Worm (Caenorhabditis elegans) whole organism, L4 larva: Measurements from ENCODE around the gene F12F6.7.

Experiments used
- ceh-44 ChIP-seq: fragments of 200-800 bp; sonication (Bioruptor generic); IDR thresholded peaks from 2 replicates; pipeline ENCODE4 v1.3.6; 2022; ENCODE audit warnings: missing genetic modification reagents, missing genetic modification characterization, missing compliant biosample characterization
- ceh-62 ChIP-seq: sonication (generic microtip); optimal IDR thresholded peaks from 2 replicates; lab custom pipeline; 2017; ENCODE audit warnings: missing biosample characterization, missing genetic modification characterization
- egl-27 ChIP-seq: sonication (generic microtip); optimal IDR thresholded peaks from 3 replicates; lab custom pipeline; 2017; ENCODE audit warnings: missing biosample characterization, missing genetic modification reagents, missing genetic modification characterization
- fos-1 ChIP-seq: fragments of 150-350 bp; optimal IDR thresholded peaks from 2 replicates; lab custom pipeline; 2014; ENCODE audit warnings: missing biosample characterization, missing genetic modification characterization
- mxl-2 ChIP-seq: fragments of 200-800 bp; sonication (Bioruptor generic); conservative IDR thresholded peaks from 2 replicates; pipeline ENCODE4 v1.3.6; 2022; ENCODE audit warnings: missing genetic modification reagents, missing genetic modification characterization, missing compliant biosample characterization
- nhr-28 ChIP-seq: fragments of 150-350 bp; optimal IDR thresholded peaks from 2 replicates; lab custom pipeline; 2014; ENCODE audit warnings: missing biosample characterization, missing genetic modification characterization
- pha-4 ChIP-seq, 2 experiments: fragments of 150-350 bp in 1 of 2; fragments of 200-800 bp in 1 of 2; sonication (Bioruptor generic) in 1 of 2; IDR thresholded peaks in 1 of 2; optimal IDR thresholded peaks in 1 of 2; 2 replicates each; pipeline versions ENCODE4 v1.3.6 to Lab custom; 2014 to 2022; ENCODE audit warnings: missing genetic modification characterization in 2 of 2, missing genetic modification reagents in 2 of 2, missing biosample characterization in 1 of 2, missing compliant biosample characterization in 1 of 2
- skn-1 ChIP-seq: fragments of 150-350 bp; optimal IDR thresholded peaks from 2 replicates; lab custom pipeline; 2014; ENCODE audit warnings: missing biosample characterization, missing genetic modification characterization
- unc-62 ChIP-seq, 3 experiments: fragments of 150-350 bp in 1 of 3; sonication (generic microtip); optimal IDR thresholded peaks in 2 of 3; peaks in 1 of 3; 1 replicate in 1 of 3; 2 replicates in 2 of 3; lab custom pipeline; 2014 to 2017; ENCODE audit warnings: missing biosample characterization in 3 of 3, missing genetic modification characterization in 3 of 3, missing genetic modification reagents in 3 of 3, missing genotype in 1 of 3
- vab-7 ChIP-seq: fragments of 200-800 bp; sonication (Bioruptor generic); IDR thresholded peaks from 2 replicates; pipeline ENCODE4 v1.3.6; 2022; ENCODE audit warnings: missing genetic modification reagents, missing genetic modification characterization, missing compliant biosample characterization

DNA sequence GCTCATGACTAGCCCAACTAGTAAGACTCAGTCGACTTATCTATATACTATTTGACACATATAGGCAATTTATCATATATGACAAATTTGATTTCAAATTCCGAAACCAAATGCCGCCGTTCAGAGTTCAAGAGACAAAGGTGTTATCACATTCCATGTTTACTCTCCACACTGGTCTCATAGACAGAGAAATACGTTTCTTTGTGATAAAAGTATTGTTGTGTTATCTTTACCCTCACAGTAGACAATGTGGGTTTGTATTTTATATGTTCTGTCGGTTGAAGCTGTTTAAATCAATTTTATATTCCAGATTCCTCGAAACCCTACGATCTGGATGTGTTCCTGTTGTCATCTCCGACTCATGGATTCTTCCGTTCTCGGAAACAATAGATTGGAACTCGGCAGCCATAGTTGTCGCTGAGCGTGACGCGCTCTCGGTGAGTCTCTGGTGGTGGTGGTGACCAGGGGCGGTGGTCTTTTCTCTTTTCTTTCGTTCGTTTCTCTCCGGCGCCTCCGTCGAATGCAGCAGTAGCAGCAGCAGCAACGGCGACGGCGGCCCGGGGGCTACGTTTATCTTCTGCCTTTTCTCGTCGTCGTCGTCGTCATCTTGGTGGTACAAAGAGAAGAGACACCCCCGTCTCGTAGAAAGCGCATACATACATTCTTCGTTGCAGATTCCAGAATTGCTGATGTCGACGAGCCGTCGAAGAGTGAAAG, 21.0 kb upstream of the F12F6.7 start:
- no peak for TF ChIP-seq mxl-2 (GFP tag; lab: Robert Waterston, UW)
- no peak for TF ChIP-seq unc-62 (GFP tag; optimal IDR thresholded peaks at IDR 0.05 in 1 of 2; lab: Kevin White, UChicago)
- no peak for TF ChIP-seq unc-62 (tag; optimal IDR thresholded peaks at IDR 0.05; lab: Kevin White, UChicago)
- no peak for TF ChIP-seq ceh-44 (GFP tag; lab: Robert Waterston, UW)
- no peak for TF ChIP-seq skn-1 (tag; lab: Kevin White, UChicago)
- TF ChIP-seq pha-4 (GFP tag; IDR thresholded peaks at IDR 0.05; lab: Robert Waterston, UW) = no peak
- no peak for TF ChIP-seq pha-4 (tag; optimal IDR thresholded peaks at IDR 0.05; lab: Kevin White, UChicago)
- no peak for TF ChIP-seq ceh-62 (tag; lab: Kevin White, UChicago)
- TF ChIP-seq fos-1 (tag; lab: Kevin White, UChicago) = no peak
- TF ChIP-seq egl-27 (tag; lab: Kevin White, UChicago) = no peak
- peak; percentile 58 for TF ChIP-seq nhr-28 (tag; lab: Kevin White, UChicago)
- no peak for TF ChIP-seq vab-7 (GFP tag; lab: Robert Waterston, UW)
